Fruit fly (Drosophila melanogaster): Measurements from ENCODE around the gene Fbxl7.

DNA sequence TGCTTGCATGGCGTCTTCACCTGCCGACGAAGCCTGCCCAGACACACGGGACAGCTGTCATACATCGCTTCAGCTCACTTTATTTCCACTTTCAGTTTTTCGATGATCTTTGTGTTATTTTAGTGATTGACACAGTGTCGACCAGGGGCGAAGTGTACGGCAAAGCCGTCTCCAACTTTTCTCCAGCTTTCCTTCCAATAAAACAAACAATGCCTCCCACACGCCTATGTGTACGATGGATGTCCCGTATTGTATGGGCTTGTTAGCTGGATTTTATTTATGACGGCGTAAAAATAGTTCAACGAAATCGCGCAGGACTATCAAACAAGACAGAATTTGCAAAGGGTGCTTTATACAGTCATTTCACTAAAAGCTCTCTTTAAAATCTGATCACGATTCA lies 30.1 kb downstream of the Fbxl7 start, which contains the start of the genes CG31088 and CG46383:
- TF ChIP-seq tj (GFP tag; optimal IDR thresholded peaks at IDR 0.05) (no peak), CG11617 (GFP tag; optimal IDR thresholded peaks at IDR 0.05) (no peak), CG12768 (GFP tag; optimal IDR thresholded peaks at IDR 0.05) (no peak), cnc (optimal IDR thresholded peaks at IDR 0.05) (no peak), cic (GFP tag; optimal IDR thresholded peaks at IDR 0.05) (no peak), CG33017 (tag; optimal IDR thresholded peaks at IDR 0.05) (no peak), CG1620 (GFP tag; optimal IDR thresholded peaks at IDR 0.05) (no peak), CG5204 (GFP tag; optimal IDR thresholded peaks at IDR 0.05) (no peak), CG14711 (tag; optimal IDR thresholded peaks at IDR 0.05) (no peak), Crg-1 (GFP tag; optimal IDR thresholded peaks at IDR 0.05) (no peak), Hr96 (GFP tag; optimal IDR thresholded peaks at IDR 0.05) (no peak), Clk (GFP tag; optimal IDR thresholded peaks at IDR 0.05) (no peak), kay (GFP tag; ENCODE audit: borderline replicate concordance) (no peak)
